Worm (Caenorhabditis elegans): Measurements from ENCODE around the gene gst-34.

The gst-34 gene

ce11 chrII:15183139-15183538, at the start of gene gst-34:
Gene gst-34, minus strand, starts transcription at chrII:15183239.
- TF ChIP-seq pes-1 (GFP tag; IDR thresholded peaks at IDR 0.05), result no peak
- TF ChIP-seq tbx-11 (GFP tag; IDR thresholded peaks at IDR 0.05), result no peak
- TF ChIP-seq ceh-13 (GFP tag; optimal IDR thresholded peaks at IDR 0.05), result no peak
- no peak for TF ChIP-seq hmbx-1 (tag; optimal IDR thresholded peaks at IDR 0.05)
- TF ChIP-seq scrt-1 (GFP tag; IDR thresholded peaks at IDR 0.05), result no peak

ce11 chrII:15232705-15233104, 49.7 kb upstream of the gst-34 start, which contains the start of gene Y46E12BL.2:
Gene Y46E12BL.2, plus strand, starts transcription at chrII:15232947.
- TF ChIP-seq tbx-37 (GFP tag; conservative IDR thresholded peaks at IDR 0.05), result peak; percentile 53; the same call in 1 of the 2 replicates
- no peak for TF ChIP-seq hmbx-1 (tag; optimal IDR thresholded peaks at IDR 0.05)
- TF ChIP-seq hnd-1 (tag; optimal IDR thresholded peaks at IDR 0.05), result no peak
- TF ChIP-seq hmg-4 (GFP tag; optimal IDR thresholded peaks at IDR 0.05), result no peak
- TF ChIP-seq ceh-36 (tag; optimal IDR thresholded peaks at IDR 0.05), result no peak
- no peak for TF ChIP-seq sea-1 (GFP tag; conservative IDR thresholded peaks at IDR 0.05)
- peak; percentile 2 for TF ChIP-seq F13C5.2 (tag; optimal IDR thresholded peaks at IDR 0.05)
- no peak for TF ChIP-seq tbx-11 (GFP tag; IDR thresholded peaks at IDR 0.05)
- no peak for TF ChIP-seq B0310.2 (tag; optimal IDR thresholded peaks at IDR 0.05)
- peak; percentile 43 for TF ChIP-seq ets-7 (tag; optimal IDR thresholded peaks at IDR 0.05)
- no peak for TF ChIP-seq scrt-1 (GFP tag; IDR thresholded peaks at IDR 0.05)
- TF ChIP-seq tra-4 (tag; optimal IDR thresholded peaks at IDR 0.05), result no peak
- TF ChIP-seq flt-1 (GFP tag; IDR thresholded peaks at IDR 0.05), result peak; percentile 41; the same call in 1 of the 2 replicates
- no peak for TF ChIP-seq ama-1 (optimal IDR thresholded peaks at IDR 0.05)
- TF ChIP-seq pes-1 (GFP tag; IDR thresholded peaks at IDR 0.05), result peak; percentile 67; the same call in 1 of the 2 replicates
- TF ChIP-seq ceh-13 (GFP tag; optimal IDR thresholded peaks at IDR 0.05), result no peak
- no peak for TF ChIP-seq aly-1 (tag; optimal IDR thresholded peaks at IDR 0.05)

ce11 chrII:15229785-15230393, 46.9 kb upstream of the gst-34 start, which contains the start of gene spsb-2:
Gene spsb-2, plus strand, starts transcription at chrII:15230343.
- no peak for TF ChIP-seq pes-1 (GFP tag; IDR thresholded peaks at IDR 0.05)
- TF ChIP-seq hmbx-1 (tag; optimal IDR thresholded peaks at IDR 0.05), result no peak
- TF ChIP-seq tbx-37 (GFP tag; conservative IDR thresholded peaks at IDR 0.05), result no peak

ce11 chrII:15228005-15228404, 45.0 kb upstream of the gst-34 start:
- TF ChIP-seq flt-1 (GFP tag; IDR thresholded peaks at IDR 0.05), result no peak
- no peak for TF ChIP-seq ceh-13 (GFP tag; optimal IDR thresholded peaks at IDR 0.05)
- no peak for TF ChIP-seq tbx-11 (GFP tag; IDR thresholded peaks at IDR 0.05)
- TF ChIP-seq hnd-1 (tag; optimal IDR thresholded peaks at IDR 0.05), result no peak
- no peak for TF ChIP-seq hmbx-1 (tag; optimal IDR thresholded peaks at IDR 0.05)
- no peak for TF ChIP-seq ama-1 (optimal IDR thresholded peaks at IDR 0.05)

ce11 chrII:15226805-15227204, 43.8 kb upstream of the gst-34 start:
- TF ChIP-seq hnd-1 (tag; optimal IDR thresholded peaks at IDR 0.05), result no peak
- TF ChIP-seq ceh-13 (GFP tag; optimal IDR thresholded peaks at IDR 0.05), result no peak
- TF ChIP-seq F13C5.2 (tag; optimal IDR thresholded peaks at IDR 0.05), result no peak
- no peak for TF ChIP-seq pes-1 (GFP tag; IDR thresholded peaks at IDR 0.05)
- TF ChIP-seq ceh-36 (tag; optimal IDR thresholded peaks at IDR 0.05), result no peak
- no peak for TF ChIP-seq flt-1 (GFP tag; IDR thresholded peaks at IDR 0.05)
- no peak for TF ChIP-seq scrt-1 (GFP tag; IDR thresholded peaks at IDR 0.05)
- TF ChIP-seq B0310.2 (tag; optimal IDR thresholded peaks at IDR 0.05), result no peak
- TF ChIP-seq aly-1 (tag; optimal IDR thresholded peaks at IDR 0.05), result no peak
- no peak for TF ChIP-seq sea-1 (GFP tag; conservative IDR thresholded peaks at IDR 0.05)
- TF ChIP-seq ama-1 (optimal IDR thresholded peaks at IDR 0.05), result no peak
- TF ChIP-seq ets-7 (tag; optimal IDR thresholded peaks at IDR 0.05), result no peak
- TF ChIP-seq tbx-37 (GFP tag; conservative IDR thresholded peaks at IDR 0.05), result no peak
- TF ChIP-seq tra-4 (tag; optimal IDR thresholded peaks at IDR 0.05), result no peak
- TF ChIP-seq tbx-11 (GFP tag; IDR thresholded peaks at IDR 0.05), result no peak
- no peak for TF ChIP-seq hmg-4 (GFP tag; optimal IDR thresholded peaks at IDR 0.05)
- TF ChIP-seq hmbx-1 (tag; optimal IDR thresholded peaks at IDR 0.05), result no peak

- TF ChIP-seq scrt-1 (GFP tag; IDR thresholded peaks at IDR 0.05), result no peak
- no peak for TF ChIP-seq hmg-4 (GFP tag; optimal IDR thresholded peaks at IDR 0.05)
- TF ChIP-seq aly-1 (tag; optimal IDR thresholded peaks at IDR 0.05), result peak; percentile 12
- TF ChIP-seq tra-4 (tag; optimal IDR thresholded peaks at IDR 0.05), result no peak
- no peak for TF ChIP-seq tbx-11 (GFP tag; IDR thresholded peaks at IDR 0.05)
Observed at ce11 chrII:15226186-15226585, 43.1 kb upstream of the gst-34 start.

ce11 chrII:15220116-15220515, 37.1 kb upstream of the gst-34 start:
- TF ChIP-seq ceh-13 (GFP tag; optimal IDR thresholded peaks at IDR 0.05), result no peak
- TF ChIP-seq hmg-4 (GFP tag; optimal IDR thresholded peaks at IDR 0.05), result no peak
- TF ChIP-seq tbx-11 (GFP tag; IDR thresholded peaks at IDR 0.05), result no peak
- no peak for TF ChIP-seq flt-1 (GFP tag; IDR thresholded peaks at IDR 0.05)
- no peak for TF ChIP-seq tbx-37 (GFP tag; conservative IDR thresholded peaks at IDR 0.05)
- TF ChIP-seq pes-1 (GFP tag; IDR thresholded peaks at IDR 0.05), result no peak
- TF ChIP-seq hmbx-1 (tag; optimal IDR thresholded peaks at IDR 0.05), result no peak
- no peak for TF ChIP-seq ama-1 (optimal IDR thresholded peaks at IDR 0.05)
- TF ChIP-seq B0310.2 (tag; optimal IDR thresholded peaks at IDR 0.05), result no peak
- no peak for TF ChIP-seq ets-7 (tag; optimal IDR thresholded peaks at IDR 0.05)
- no peak for TF ChIP-seq scrt-1 (GFP tag; IDR thresholded peaks at IDR 0.05)
- TF ChIP-seq sea-1 (GFP tag; conservative IDR thresholded peaks at IDR 0.05), result no peak
- TF ChIP-seq hnd-1 (tag; optimal IDR thresholded peaks at IDR 0.05), result no peak

ce11 chrII:15219033-15219432, 36.0 kb upstream of the gst-34 start:
- TF ChIP-seq hmg-4 (GFP tag; optimal IDR thresholded peaks at IDR 0.05) (no peak), ama-1 (optimal IDR thresholded peaks at IDR 0.05) (no peak), ceh-36 (tag; optimal IDR thresholded peaks at IDR 0.05) (no peak), tbx-37 (GFP tag; conservative IDR thresholded peaks at IDR 0.05) (no peak), ets-7 (tag; optimal IDR thresholded peaks at IDR 0.05) (no peak), flt-1 (GFP tag; IDR thresholded peaks at IDR 0.05) (no peak), pes-1 (GFP tag; IDR thresholded peaks at IDR 0.05) (no peak), hmbx-1 (tag; optimal IDR thresholded peaks at IDR 0.05) (no peak), tra-4 (tag; optimal IDR thresholded peaks at IDR 0.05) (no peak)
